Worm (Caenorhabditis elegans) whole organism, L3 larva: ENCODE results near the gene sre-6.

ENCODE experiments used
- R02D3.7 ChIP-seq: fragments of 150-350 bp; optimal IDR thresholded peaks from 2 replicates; lab custom pipeline; 2014; ENCODE audit warnings: missing biosample characterization, missing genetic modification characterization
- aly-2 ChIP-seq: fragments of 150-350 bp; optimal IDR thresholded peaks from 2 replicates; lab custom pipeline; 2014; ENCODE audit warnings: missing biosample characterization, missing genetic modification characterization
- ama-1 ChIP-seq: fragments of 150-350 bp; optimal IDR thresholded peaks from 2 replicates; lab custom pipeline; 2018
- ceh-16 ChIP-seq: sonication (generic microtip); optimal IDR thresholded peaks from 2 replicates; lab custom pipeline; 2017; ENCODE audit warnings: missing biosample characterization, missing genetic modification characterization
- ceh-28 ChIP-seq: fragments of 150-350 bp; optimal IDR thresholded peaks from 2 replicates; lab custom pipeline; 2014; ENCODE audit warnings: missing biosample characterization, missing genetic modification reagents, missing genetic modification characterization
- ceh-9 ChIP-seq: sonication (generic microtip); optimal IDR thresholded peaks from 2 replicates; lab custom pipeline; 2018; ENCODE audit warnings: missing biosample characterization, missing genetic modification characterization
- daf-12 ChIP-seq: fragments of 150-350 bp; optimal IDR thresholded peaks from 2 replicates; lab custom pipeline; 2014; ENCODE audit warnings: missing biosample characterization, missing genetic modification reagents, missing genetic modification characterization
- egl-27 ChIP-seq: sonication (generic microtip); optimal IDR thresholded peaks from 4 replicates; lab custom pipeline; 2017; ENCODE audit warnings: missing biosample characterization, missing genetic modification reagents, missing genetic modification characterization
- egl-5 ChIP-seq: fragments of 150-350 bp; optimal IDR thresholded peaks from 2 replicates; lab custom pipeline; 2017; ENCODE audit warnings: missing biosample characterization, missing genetic modification reagents, missing genetic modification characterization, inconsistent platforms
- elt-1 ChIP-seq: fragments of 150-350 bp; optimal IDR thresholded peaks from 2 replicates; lab custom pipeline; 2014; ENCODE audit warnings: missing biosample characterization, missing genetic modification characterization
- elt-2 ChIP-seq: sonication (generic microtip); optimal IDR thresholded peaks from 2 replicates; lab custom pipeline; 2016; ENCODE audit warnings: missing genetic modification reagents, mild to moderate bottlenecking, missing genetic modification characterization, missing compliant biosample characterization
- elt-3 ChIP-seq, 3 experiments: fragments of 150-350 bp in 1 of 3; sonication (generic microtip) in 2 of 3; optimal IDR thresholded peaks; 2 replicates in 2 of 3; 4 replicates in 1 of 3; lab custom pipeline; 2014 to 2017; ENCODE audit warnings: missing biosample characterization in 3 of 3, missing genetic modification characterization in 3 of 3
- eor-1 ChIP-seq, 2 experiments: fragments of 150-350 bp; optimal IDR thresholded peaks; 2 replicates each; lab custom pipeline; 2014 to 2018; ENCODE audit warnings: missing biosample characterization in 2 of 2, missing genetic modification characterization in 2 of 2
- fkh-10 ChIP-seq: sonication (generic microtip); optimal IDR thresholded peaks from 2 replicates; lab custom pipeline; 2017; ENCODE audit warnings: missing biosample characterization, missing genetic modification reagents, missing genetic modification characterization
- fkh-2 ChIP-seq: fragments of 150-350 bp; optimal IDR thresholded peaks from 2 replicates; lab custom pipeline; 2014; ENCODE audit warnings: missing biosample characterization, missing genetic modification reagents, missing genetic modification characterization
- hmg-11 ChIP-seq: sonication (generic microtip); optimal IDR thresholded peaks from 2 replicates; lab custom pipeline; 2016; ENCODE audit warnings: missing genetic modification characterization, missing compliant biosample characterization
- jun-1 ChIP-seq: fragments of 150-350 bp; optimal IDR thresholded peaks from 2 replicates; lab custom pipeline; 2014; ENCODE audit warnings: missing biosample characterization, missing genetic modification reagents, missing genetic modification characterization
- lin-15B ChIP-seq: fragments of 150-350 bp; optimal IDR thresholded peaks from 2 replicates; lab custom pipeline; 2014; ENCODE audit warnings: missing biosample characterization, missing genetic modification characterization
- lin-39 ChIP-seq: fragments of 150-350 bp; optimal IDR thresholded peaks from 2 replicates; lab custom pipeline; 2018; ENCODE audit warnings: missing biosample characterization, missing genetic modification reagents, missing genetic modification characterization
- lsy-12 ChIP-seq: sonication (generic microtip); optimal IDR thresholded peaks from 2 replicates; lab custom pipeline; 2016; ENCODE audit warnings: mild to moderate bottlenecking, missing genetic modification characterization, missing compliant biosample characterization
- mdl-1 ChIP-seq: fragments of 150-350 bp; optimal IDR thresholded peaks from 2 replicates; lab custom pipeline; 2014; ENCODE audit warnings: missing biosample characterization, missing genetic modification characterization
- mml-1 ChIP-seq: fragments of 150-350 bp; sonication (generic microtip); optimal IDR thresholded peaks from 3 replicates; lab custom pipeline; 2014; ENCODE audit warnings: missing biosample characterization, missing genetic modification characterization
- nfya-1 ChIP-seq: sonication (generic microtip); optimal IDR thresholded peaks from 2 replicates; lab custom pipeline; 2017; ENCODE audit warnings: missing genetic modification characterization, mild to moderate bottlenecking, missing compliant biosample characterization, antibody characterized with exemption, moderate library complexity; ENCODE audit not compliant: insufficient read depth
- nhr-11 ChIP-seq: fragments of 150-350 bp; optimal IDR thresholded peaks from 2 replicates; lab custom pipeline; 2014; ENCODE audit warnings: missing biosample characterization, missing genetic modification characterization
- nhr-12 ChIP-seq: fragments of 150-350 bp; optimal IDR thresholded peaks from 2 replicates; lab custom pipeline; 2014; ENCODE audit warnings: missing biosample characterization, missing genetic modification characterization
- nhr-23 ChIP-seq: fragments of 150-350 bp; optimal IDR thresholded peaks from 2 replicates; lab custom pipeline; 2014; ENCODE audit warnings: missing biosample characterization, missing genetic modification reagents, missing genetic modification characterization
- nhr-237 ChIP-seq: fragments of 150-350 bp; optimal IDR thresholded peaks from 2 replicates; lab custom pipeline; 2014; ENCODE audit warnings: missing biosample characterization, missing genetic modification characterization
- nhr-25 ChIP-seq: sonication (generic microtip); optimal IDR thresholded peaks from 2 replicates; lab custom pipeline; 2017; ENCODE audit warnings: missing biosample characterization, missing genetic modification characterization
- nhr-28 ChIP-seq: fragments of 150-350 bp; optimal IDR thresholded peaks from 2 replicates; lab custom pipeline; 2014; ENCODE audit warnings: missing biosample characterization, missing genetic modification characterization
- nhr-43 ChIP-seq: sonication (generic microtip); optimal IDR thresholded peaks from 2 replicates; lab custom pipeline; 2016; ENCODE audit warnings: mild to moderate bottlenecking, missing genetic modification characterization, missing compliant biosample characterization; ENCODE audit not compliant: poor library complexity, severe bottlenecking
- nhr-67 ChIP-seq: fragments of 150-350 bp; optimal IDR thresholded peaks from 2 replicates; lab custom pipeline; 2014; ENCODE audit warnings: missing biosample characterization, missing genetic modification characterization
- nhr-77 ChIP-seq: fragments of 150-350 bp; optimal IDR thresholded peaks from 2 replicates; lab custom pipeline; 2014; ENCODE audit warnings: missing biosample characterization, missing genetic modification characterization
- pha-4 ChIP-seq: fragments of 150-350 bp; optimal IDR thresholded peaks from 2 replicates; lab custom pipeline; 2014; ENCODE audit warnings: missing biosample characterization, missing genetic modification reagents, missing genetic modification characterization
- pqm-1 ChIP-seq: fragments of 150-350 bp; optimal IDR thresholded peaks from 2 replicates; lab custom pipeline; 2017; ENCODE audit warnings: missing biosample characterization, missing genetic modification characterization, inconsistent platforms
- sea-2 ChIP-seq: fragments of 150-350 bp; sonication (generic microtip); optimal IDR thresholded peaks from 4 replicates; lab custom pipeline; 2014; ENCODE audit warnings: missing biosample characterization, missing genetic modification reagents, missing genetic modification characterization
- skn-1 ChIP-seq: fragments of 150-350 bp; optimal IDR thresholded peaks from 2 replicates; lab custom pipeline; 2014; ENCODE audit warnings: missing biosample characterization, missing genetic modification characterization
- tbx-2 ChIP-seq: sonication (generic microtip); optimal IDR thresholded peaks from 2 replicates; lab custom pipeline; 2016; ENCODE audit warnings: mild to moderate bottlenecking, missing genetic modification characterization, missing compliant biosample characterization
- unc-39 ChIP-seq: sonication (generic microtip); optimal IDR thresholded peaks from 4 replicates; lab custom pipeline; 2017; ENCODE audit warnings: missing biosample characterization, missing genetic modification characterization
- unc-62 ChIP-seq: fragments of 150-350 bp; sonication (generic microtip); optimal IDR thresholded peaks from 4 replicates; lab custom pipeline; 2014; ENCODE audit warnings: missing biosample characterization, missing genetic modification reagents, missing genetic modification characterization
- ztf-11 ChIP-seq: fragments of 150-350 bp; optimal IDR thresholded peaks from 2 replicates; lab custom pipeline; 2014; ENCODE audit warnings: missing biosample characterization, missing genetic modification characterization
- ztf-4 ChIP-seq: fragments of 150-350 bp; optimal IDR thresholded peaks from 2 replicates; lab custom pipeline; 2014; ENCODE audit warnings: missing biosample characterization, missing genetic modification characterization

The sre-6 gene

DNA sequence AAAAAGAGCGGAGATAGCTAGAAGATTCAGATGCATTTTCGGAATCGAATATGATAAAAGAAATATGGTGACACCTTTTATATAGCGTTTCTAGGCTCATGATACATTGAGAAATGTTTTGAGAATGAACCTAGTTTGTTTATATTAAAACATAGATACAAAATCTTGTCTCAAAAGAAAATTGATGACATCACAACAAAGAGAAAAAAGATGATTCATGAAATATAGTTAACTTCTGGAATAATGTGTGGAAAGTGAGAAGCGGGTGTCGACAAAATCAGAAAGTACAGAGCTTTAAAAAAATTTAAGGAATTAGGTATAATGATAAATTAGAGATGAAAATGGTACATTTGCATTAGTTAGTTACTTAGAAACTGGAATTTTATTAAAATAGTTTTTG lies 30.2 kb upstream of the sre-6 start, which contains the start of gene D1054.10:
TSS of gene D1054.10 (minus strand) at position 101 of the 400 bp plus-strand sequence.
- TF ChIP-seq ztf-11 (tag; lab: Kevin White, UChicago) (no peak), hmg-11 (tag; lab: Kevin White, UChicago) (no peak)

DNA sequence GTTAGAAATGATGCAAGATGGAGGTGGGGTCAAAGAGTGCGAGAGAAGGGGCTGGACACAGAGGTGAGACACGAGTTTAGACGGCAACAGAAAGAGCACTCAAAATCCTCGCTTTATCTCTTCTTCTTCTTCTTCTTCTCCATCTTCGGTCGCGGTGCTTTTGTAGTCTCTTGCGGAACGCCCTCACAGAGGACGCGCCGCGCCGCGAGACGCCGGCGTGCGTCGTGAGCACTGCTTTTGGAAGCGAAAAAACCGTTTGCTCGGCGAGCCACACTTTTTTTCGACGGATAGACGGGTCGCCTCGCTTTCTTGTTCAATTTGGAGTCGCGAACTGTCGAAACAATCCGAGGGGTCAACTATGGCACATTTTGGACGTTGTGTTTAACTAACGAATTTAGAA lies 28.3 kb upstream of the sre-6 start, which contains the start of gene D1054.9:
TSS of gene D1054.9 (minus strand) at position 137 of the 400 bp plus-strand sequence.
- TF ChIP-seq R02D3.7 (tag; lab: Kevin White, UChicago) (no peak), eor-1 (tag; optimal IDR thresholded peaks at IDR 0.05; lab: Kevin White, UChicago) (no peak), lin-15B (tag; lab: Kevin White, UChicago) (no peak), ceh-9 (tag; lab: Kevin White, UChicago) (no peak), nhr-67 (no peak), skn-1 (tag; lab: Kevin White, UChicago) (no peak), elt-2 (tag; lab: Kevin White, UChicago) (no peak)

DNA sequence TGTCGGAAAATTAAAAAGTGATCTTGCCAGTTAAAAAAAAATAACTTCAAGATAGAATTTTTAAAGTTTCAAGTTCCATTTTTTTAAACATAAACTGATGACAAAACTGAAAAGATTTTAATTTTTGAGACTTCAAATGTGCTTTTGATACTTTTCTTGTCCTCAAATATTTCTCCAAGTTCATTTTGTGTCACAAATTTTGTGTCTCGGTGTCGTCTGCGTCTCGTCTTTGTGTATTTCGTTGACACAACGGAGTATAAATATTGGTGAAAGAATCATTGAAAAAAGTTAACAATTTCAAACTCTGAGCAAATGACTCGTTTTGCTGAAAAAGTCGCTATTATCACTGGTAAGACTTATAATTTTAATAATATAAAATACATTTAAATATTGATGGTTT lies 21.4 kb upstream of the sre-6 start, which contains the start of gene D1054.8:
TSS of gene D1054.8 (plus strand) at position 301 of the 400 bp plus-strand sequence.
- no peak for TF ChIP-seq hmg-11 (tag; lab: Kevin White, UChicago)
- peak; percentile 56 for TF ChIP-seq pha-4 (tag; lab: Kevin White, UChicago)

DNA sequence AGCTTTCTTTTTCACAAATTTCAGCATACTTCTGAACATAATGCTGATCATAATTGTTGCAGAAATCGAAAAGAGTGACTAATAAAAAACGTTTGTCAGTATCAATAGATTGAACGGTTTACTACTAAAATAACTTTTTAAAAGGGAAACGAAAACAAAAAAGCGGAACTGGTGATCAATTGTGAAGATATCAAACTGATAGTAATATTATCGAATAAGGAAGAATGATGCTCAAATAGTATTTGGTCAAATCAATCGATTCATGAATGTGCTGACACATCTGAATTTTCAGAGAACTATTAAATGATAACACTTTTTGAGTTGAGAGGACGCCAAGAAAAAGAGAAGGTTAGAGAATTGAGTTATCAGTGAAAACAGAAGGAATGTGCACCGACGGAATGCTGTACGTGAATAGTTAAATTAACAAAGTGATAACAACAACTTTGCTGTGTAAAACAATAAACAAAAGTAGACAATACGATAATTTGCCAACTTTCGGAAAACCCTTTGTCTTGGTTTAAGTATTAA lies 14.0 kb upstream of the sre-6 start, which contains the start of gene D1054.5:
TSS of gene D1054.5 (minus strand) at position 51 of the 528 bp plus-strand sequence.
- no peak for TF ChIP-seq fkh-2 (tag; lab: Kevin White, UChicago)
- no peak for TF ChIP-seq lin-39 (tag; lab: Kevin White, UChicago)
- TF ChIP-seq mml-1 (tag; lab: Kevin White, UChicago) = no peak
- TF ChIP-seq egl-5 (tag; lab: Kevin White, UChicago) = no peak
- no peak for TF ChIP-seq elt-3 (tag; optimal IDR thresholded peaks at IDR 0.05; lab: Kevin White, UChicago)
- TF ChIP-seq jun-1 = peak; percentile 80
- TF ChIP-seq mdl-1 (tag; lab: Kevin White, UChicago) = no peak
- no peak for TF ChIP-seq elt-1 (tag; lab: Kevin White, UChicago)
- TF ChIP-seq sea-2 = no peak
- no peak for TF ChIP-seq unc-62 (GFP tag; lab: Kevin White, UChicago)
- no peak for TF ChIP-seq unc-39 (tag; lab: Kevin White, UChicago)
- no peak for TF ChIP-seq nhr-43
- TF ChIP-seq tbx-2 (tag; lab: Kevin White, UChicago) = no peak
- TF ChIP-seq nhr-25 (tag; lab: Kevin White, UChicago) = no peak
- TF ChIP-seq nhr-77 (tag; lab: Kevin White, UChicago) = no peak
- TF ChIP-seq elt-2 (tag; lab: Kevin White, UChicago) = peak; percentile 94
- no peak for TF ChIP-seq R02D3.7 (tag; lab: Kevin White, UChicago)
- TF ChIP-seq nfya-1 (tag; lab: Kevin White, UChicago) = no peak
- no peak for TF ChIP-seq fkh-10
- no peak for TF ChIP-seq skn-1 (tag; lab: Kevin White, UChicago)
- TF ChIP-seq daf-12 = no peak
- no peak for TF ChIP-seq nhr-28
- TF ChIP-seq nhr-11 (tag; lab: Kevin White, UChicago) = no peak
- no peak for TF ChIP-seq ceh-16 (tag; lab: Kevin White, UChicago)
- peak; percentile 64 for TF ChIP-seq ceh-28 (tag; lab: Kevin White, UChicago)
- no peak for TF ChIP-seq ceh-9 (tag; lab: Kevin White, UChicago)
- no peak for TF ChIP-seq ztf-4 (tag; lab: Kevin White, UChicago)
- TF ChIP-seq lsy-12 = no peak
- TF ChIP-seq hmg-11 (tag; lab: Kevin White, UChicago) = no peak
- TF ChIP-seq nhr-23 (tag; lab: Kevin White, UChicago) = no peak
- no peak for TF ChIP-seq aly-2 (tag; lab: Kevin White, UChicago)
- no peak for TF ChIP-seq nhr-237 (tag; lab: Kevin White, UChicago)
- TF ChIP-seq nhr-12 = no peak
- no peak for TF ChIP-seq egl-27 (tag; lab: Kevin White, UChicago)
- TF ChIP-seq lin-15B (tag; lab: Kevin White, UChicago) = no peak
- TF ChIP-seq ama-1 (lab: Kevin White, UChicago) = no peak
- TF ChIP-seq pha-4 (tag; lab: Kevin White, UChicago) = peak; percentile 46
- peak; percentile 91 for TF ChIP-seq pqm-1 (tag; lab: Kevin White, UChicago)
